Fruit fly (Drosophila melanogaster): Measurements from ENCODE around the gene Sgs4.

- no peak for TF ChIP-seq ey (GFP tag; optimal IDR thresholded peaks at IDR 0.05)
- no peak for TF ChIP-seq CG9705 (GFP tag; optimal IDR thresholded peaks at IDR 0.05)
- no peak for TF ChIP-seq Dfd (GFP tag; optimal IDR thresholded peaks at IDR 0.05)
- no peak for TF ChIP-seq h (GFP tag; optimal IDR thresholded peaks at IDR 0.05)
- no peak for TF ChIP-seq Myc (optimal IDR thresholded peaks at IDR 0.05)
- TF ChIP-seq br (GFP tag; optimal IDR thresholded peaks at IDR 0.05): no peak
- no peak for TF ChIP-seq Dif (GFP tag; optimal IDR thresholded peaks at IDR 0.05; ENCODE audit: partially characterized antibody)
Measured at dm6 chrX:3265828-3266227, 15.9 kb downstream of the Sgs4 start.
